Fruit fly (Drosophila melanogaster) S2 (cell line): ENCODE measurements around the gene Or2a.

Source experiments
- CG8478 ChIP-seq: fragments of >200 bp; optimal IDR thresholded peaks from 2 replicates; lab custom pipeline; 2018
- CTCF ChIP-seq, 2 experiments: fragments of >200 bp; optimal IDR thresholded peaks; 2 replicates each; lab custom pipeline; 2018

DNA sequence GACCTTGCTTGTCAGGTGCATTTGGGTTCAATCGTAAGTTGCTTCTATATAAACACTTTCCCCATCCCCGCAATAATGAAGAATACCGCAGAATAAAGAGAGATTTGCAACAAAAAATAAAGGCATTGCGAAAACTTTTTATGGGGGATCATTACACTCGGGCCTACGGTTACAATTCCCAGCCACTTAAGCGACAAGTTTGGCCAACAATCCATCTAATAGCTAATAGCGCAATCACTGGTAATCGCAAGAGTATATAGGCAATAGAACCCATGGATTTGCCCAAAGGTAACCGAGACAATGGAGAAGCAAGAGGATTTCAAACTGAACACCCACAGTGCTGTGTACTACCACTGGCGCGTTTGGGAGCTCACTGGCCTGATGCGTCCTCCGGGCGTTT lies at the start of gene Or2a:
- TF ChIP-seq CTCF (optimal IDR thresholded peaks at IDR 0.05; lab: Kevin White, UChicago), result no peak
- TF ChIP-seq CG8478 (lab: Kevin White, UChicago), result no peak
